Fruit fly (Drosophila melanogaster) whole organism, embryonic: ENCODE measurements around the gene BTBD9.

Experiments
- CG11398 ChIP-seq: fragments of 200-800 bp; sonication (Bioruptor generic); optimal IDR thresholded peaks from 2 replicates; lab custom pipeline; 2016; ENCODE audit warnings: missing biosample characterization, missing genetic modification characterization
- CG11695 ChIP-seq: fragments of 200-800 bp; sonication (Bioruptor generic); IDR thresholded peaks from 3 replicates; pipeline ENCODE4 v1.3.6; 2022; ENCODE audit warnings: missing biosample characterization, missing genetic modification characterization
- CG12299 ChIP-seq: fragments of 200-800 bp; sonication (Bioruptor generic); optimal IDR thresholded peaks from 2 replicates; lab custom pipeline; 2018; ENCODE audit warnings: missing biosample characterization, mild to moderate bottlenecking, missing genetic modification characterization
- CG12769 ChIP-seq: fragments of 200-800 bp; sonication (Bioruptor generic); optimal IDR thresholded peaks from 2 replicates; lab custom pipeline; 2019; ENCODE audit warnings: missing biosample characterization, mild to moderate bottlenecking, missing genetic modification characterization, moderate library complexity
- CG15601 ChIP-seq: fragments of 200-800 bp; sonication (Bioruptor generic); optimal IDR thresholded peaks from 3 replicates; lab custom pipeline; 2019; ENCODE audit warnings: missing biosample characterization, mild to moderate bottlenecking, missing genetic modification characterization, moderate library complexity
- CG15696 ChIP-seq: fragments of 200-800 bp; sonication (Bioruptor generic); optimal IDR thresholded peaks from 2 replicates; lab custom pipeline; 2019; ENCODE audit warnings: missing biosample characterization, mild to moderate bottlenecking, missing genetic modification characterization, moderate library complexity
- CG1602 ChIP-seq: fragments of 200-800 bp; sonication (Bioruptor generic); optimal IDR thresholded peaks from 3 replicates; lab custom pipeline; 2016; ENCODE audit warnings: missing biosample characterization, missing genetic modification characterization
- CG32772 ChIP-seq: fragments of 200-800 bp; sonication (Bioruptor generic); IDR thresholded peaks from 2 replicates; pipeline ENCODE4 v1.3.6; 2022; ENCODE audit warnings: missing biosample characterization, missing genetic modification characterization
- CG33557 ChIP-seq: fragments of 200-800 bp; sonication (Bioruptor generic); optimal IDR thresholded peaks from 2 replicates; lab custom pipeline; 2019; ENCODE audit warnings: missing biosample characterization, mild to moderate bottlenecking, missing genetic modification characterization, moderate library complexity
- CG3995 ChIP-seq: fragments of 200-800 bp; sonication (Bioruptor generic); optimal IDR thresholded peaks from 3 replicates; lab custom pipeline; 2016; ENCODE audit warnings: missing biosample characterization, missing genetic modification characterization
- CG6791 ChIP-seq: fragments of 200-800 bp; sonication (Bioruptor generic); IDR thresholded peaks from 3 replicates; pipeline ENCODE4 v1.3.6; 2022; ENCODE audit warnings: missing biosample characterization, missing genetic modification characterization; ENCODE audit not compliant: partially characterized antibody
- CG7987 ChIP-seq: fragments of 200-800 bp; sonication (Bioruptor generic); optimal IDR thresholded peaks from 2 replicates; lab custom pipeline; 2018; ENCODE audit warnings: missing biosample characterization, mild to moderate bottlenecking, missing genetic modification characterization, moderate library complexity
- CG9215 ChIP-seq: fragments of 200-800 bp; sonication (Bioruptor generic); IDR thresholded peaks from 2 replicates; pipeline ENCODE4 v1.3.6; 2022; ENCODE audit warnings: missing biosample characterization, missing genetic modification characterization
- CG9797 ChIP-seq: fragments of 200-800 bp; sonication (Bioruptor generic); optimal IDR thresholded peaks from 3 replicates; lab custom pipeline; 2018; ENCODE audit warnings: missing biosample characterization, mild to moderate bottlenecking, missing genetic modification characterization
- CG9817 ChIP-seq: fragments of 200-800 bp; sonication (Bioruptor generic); optimal IDR thresholded peaks from 2 replicates; lab custom pipeline; 2018; ENCODE audit warnings: missing biosample characterization, mild to moderate bottlenecking, missing genetic modification characterization, moderate library complexity
- CoRest ChIP-seq: fragments of 200-800 bp; sonication (Bioruptor generic); optimal IDR thresholded peaks from 3 replicates; lab custom pipeline; 2018; ENCODE audit warnings: missing biosample characterization, mild to moderate bottlenecking, missing genetic modification characterization, moderate library complexity
- CrebB ChIP-seq: fragments of 200-800 bp; sonication (Bioruptor generic); optimal IDR thresholded peaks from 3 replicates; lab custom pipeline; 2018; ENCODE audit warnings: missing biosample characterization, mild to moderate bottlenecking, missing genetic modification characterization
- H15 ChIP-seq: fragments of 200-800 bp; sonication (Bioruptor generic); IDR thresholded peaks from 3 replicates; pipeline ENCODE4 v1.3.6; 2022; ENCODE audit warnings: missing biosample characterization, missing genetic modification characterization
- H2.0 ChIP-seq: fragments of 200-800 bp; sonication (Bioruptor generic); IDR thresholded peaks from 2 replicates; pipeline ENCODE4 v1.3.6; 2022; ENCODE audit warnings: missing biosample characterization, missing genetic modification characterization
- Jarid2 ChIP-seq: fragments of 200-800 bp; sonication (Bioruptor generic); optimal IDR thresholded peaks from 3 replicates; lab custom pipeline; 2017; ENCODE audit warnings: mild to moderate bottlenecking, missing biosample characterization, missing genetic modification reagents, missing genetic modification characterization
- Lhr ChIP-seq: fragments of 200-800 bp; sonication (Bioruptor generic); optimal IDR thresholded peaks from 3 replicates; lab custom pipeline; 2017; ENCODE audit warnings: mild to moderate bottlenecking, missing biosample characterization, missing genetic modification reagents, missing genetic modification characterization
- Med ChIP-seq: fragments of 200-800 bp; sonication (Bioruptor generic); peaks from one replicate; lab custom pipeline; 2016; ENCODE audit warnings: missing biosample characterization, missing genetic modification characterization, mild to moderate bottlenecking, inconsistent platforms, moderate library complexity
- Rfx ChIP-seq: fragments of 200-800 bp; sonication (Bioruptor generic); IDR thresholded peaks from 2 replicates; pipeline ENCODE4 v1.3.6; 2022; ENCODE audit warnings: missing biosample characterization, missing genetic modification characterization
- Sox100B ChIP-seq: fragments of 200-800 bp; sonication (Bioruptor generic); optimal IDR thresholded peaks from 3 replicates; lab custom pipeline; 2018; ENCODE audit warnings: missing biosample characterization, mild to moderate bottlenecking, missing genetic modification characterization
- Vsx1 ChIP-seq: fragments of 200-800 bp; sonication (Bioruptor generic); optimal IDR thresholded peaks from 2 replicates; lab custom pipeline; 2017; ENCODE audit warnings: missing biosample characterization, mild to moderate bottlenecking, missing genetic modification characterization, missing genetic modification reagents
- ac ChIP-seq: fragments of 200-800 bp; sonication (Bioruptor generic); optimal IDR thresholded peaks from 3 replicates; lab custom pipeline; 2017; ENCODE audit warnings: missing biosample characterization, mild to moderate bottlenecking, missing genetic modification characterization
- az2 ChIP-seq: fragments of 200-800 bp; sonication (Bioruptor generic); optimal IDR thresholded peaks from 3 replicates; lab custom pipeline; 2016; ENCODE audit warnings: missing biosample characterization, missing genetic modification characterization
- bab2 ChIP-seq: fragments of 200-800 bp; sonication (Bioruptor generic); optimal IDR thresholded peaks from 2 replicates; lab custom pipeline; 2016; ENCODE audit warnings: missing biosample characterization, missing genetic modification characterization
- crol ChIP-seq: fragments of 200-800 bp; sonication (Bioruptor generic); IDR thresholded peaks from 2 replicates; pipeline ENCODE4 v1.3.6; 2022; ENCODE audit warnings: missing biosample characterization, missing genetic modification characterization
- dan ChIP-seq: fragments of 200-800 bp; sonication (Bioruptor generic); IDR thresholded peaks from 2 replicates; pipeline ENCODE4 v1.3.6; 2022; ENCODE audit warnings: missing biosample characterization, missing genetic modification characterization
- dm ChIP-seq: fragments of 200-800 bp; sonication (Bioruptor generic); optimal IDR thresholded peaks from 3 replicates; lab custom pipeline; 2016; ENCODE audit warnings: missing biosample characterization, missing genetic modification characterization
- en ChIP-seq: fragments of 200-800 bp; sonication (Bioruptor generic); optimal IDR thresholded peaks from 2 replicates; lab custom pipeline; 2016; ENCODE audit warnings: missing biosample characterization, missing genetic modification characterization
- ewg ChIP-seq: fragments of 200-800 bp; sonication (Bioruptor generic); optimal IDR thresholded peaks from 3 replicates; lab custom pipeline; 2017; ENCODE audit warnings: mild to moderate bottlenecking, missing biosample characterization, missing genetic modification reagents, missing genetic modification characterization
- ftz-f1 ChIP-seq: fragments of 200-800 bp; sonication (Bioruptor generic); optimal IDR thresholded peaks from 2 replicates; lab custom pipeline; 2016; ENCODE audit warnings: missing biosample characterization, missing genetic modification characterization
- gcm2 ChIP-seq: fragments of 200-800 bp; sonication (Bioruptor generic); optimal IDR thresholded peaks from 2 replicates; lab custom pipeline; 2016; ENCODE audit warnings: missing biosample characterization, missing genetic modification characterization
- gro ChIP-seq: fragments of 200-800 bp; sonication (Bioruptor generic); optimal IDR thresholded peaks from 2 replicates; lab custom pipeline; 2016; ENCODE audit warnings: missing biosample characterization, missing genetic modification characterization
- gt ChIP-seq: fragments of 200-800 bp; sonication (Bioruptor generic); IDR thresholded peaks from 2 replicates; pipeline ENCODE4 v1.3.6; 2022; ENCODE audit warnings: missing biosample characterization, missing genetic modification characterization
- lilli ChIP-seq: fragments of 200-800 bp; sonication (Bioruptor generic); optimal IDR thresholded peaks from 3 replicates; lab custom pipeline; 2016; ENCODE audit warnings: missing biosample characterization, missing genetic modification characterization
- nerfin-2 ChIP-seq: fragments of 200-800 bp; sonication (Bioruptor generic); IDR thresholded peaks from 2 replicates; pipeline ENCODE4 v1.3.6; 2022; ENCODE audit warnings: missing biosample characterization, missing genetic modification characterization; ENCODE audit not compliant: partially characterized antibody
- nmo ChIP-seq: fragments of 200-800 bp; sonication (Bioruptor generic); optimal IDR thresholded peaks from 2 replicates; lab custom pipeline; 2018; ENCODE audit warnings: missing biosample characterization, mild to moderate bottlenecking, missing genetic modification characterization, moderate library complexity
- nom ChIP-seq: fragments of 200-800 bp; sonication (Bioruptor generic); optimal IDR thresholded peaks from 2 replicates; lab custom pipeline; 2017; ENCODE audit warnings: missing biosample characterization, missing genetic modification characterization, mild to moderate bottlenecking, moderate library complexity, missing genetic modification reagents
- odd ChIP-seq: fragments of 200-800 bp; sonication (Bioruptor generic); optimal IDR thresholded peaks from 2 replicates; lab custom pipeline; 2017; ENCODE audit warnings: missing biosample characterization, mild to moderate bottlenecking, missing genetic modification characterization
- p53 ChIP-seq: fragments of 200-800 bp; sonication (Bioruptor generic); optimal IDR thresholded peaks from 2 replicates; lab custom pipeline; 2016; ENCODE audit warnings: missing biosample characterization, missing genetic modification characterization
- phol ChIP-seq: fragments of 200-800 bp; sonication (Bioruptor generic); optimal IDR thresholded peaks from 3 replicates; lab custom pipeline; 2018; ENCODE audit warnings: missing biosample characterization, mild to moderate bottlenecking, missing genetic modification characterization, moderate library complexity
- pum ChIP-seq: fragments of 200-800 bp; sonication (Bioruptor generic); optimal IDR thresholded peaks from 2 replicates; lab custom pipeline; 2016; ENCODE audit warnings: missing biosample characterization, missing genetic modification characterization
- sens ChIP-seq: fragments of 200-800 bp; sonication (Bioruptor generic); peaks from one replicate; lab custom pipeline; 2016; ENCODE audit warnings: missing biosample characterization, missing genetic modification characterization
- sima ChIP-seq: fragments of 200-800 bp; sonication (Bioruptor generic); optimal IDR thresholded peaks from 2 replicates; lab custom pipeline; 2016; ENCODE audit warnings: missing biosample characterization, missing genetic modification characterization
- slou ChIP-seq: fragments of 200-800 bp; sonication (Bioruptor generic); optimal IDR thresholded peaks from 3 replicates; lab custom pipeline; 2016; ENCODE audit warnings: missing biosample characterization, missing genetic modification characterization
- unpg ChIP-seq: fragments of 200-800 bp; sonication (Bioruptor generic); optimal IDR thresholded peaks from 3 replicates; lab custom pipeline; 2018; ENCODE audit warnings: missing biosample characterization, mild to moderate bottlenecking, missing genetic modification characterization, moderate library complexity
- wek ChIP-seq: fragments of 200-800 bp; sonication (Bioruptor generic); optimal IDR thresholded peaks from 3 replicates; lab custom pipeline; 2018; ENCODE audit warnings: missing biosample characterization, mild to moderate bottlenecking, missing genetic modification characterization, moderate library complexity
- wor ChIP-seq: fragments of 200-800 bp; sonication (Bioruptor generic); IDR thresholded peaks from 2 replicates; pipeline ENCODE4 v1.3.6; 2022; ENCODE audit warnings: missing biosample characterization, missing genetic modification characterization
- zf30C ChIP-seq: fragments of 200-800 bp; sonication (Bioruptor generic); optimal IDR thresholded peaks from 3 replicates; lab custom pipeline; 2018; ENCODE audit warnings: missing biosample characterization, mild to moderate bottlenecking, missing genetic modification characterization

BTBD9 gene

DNA sequence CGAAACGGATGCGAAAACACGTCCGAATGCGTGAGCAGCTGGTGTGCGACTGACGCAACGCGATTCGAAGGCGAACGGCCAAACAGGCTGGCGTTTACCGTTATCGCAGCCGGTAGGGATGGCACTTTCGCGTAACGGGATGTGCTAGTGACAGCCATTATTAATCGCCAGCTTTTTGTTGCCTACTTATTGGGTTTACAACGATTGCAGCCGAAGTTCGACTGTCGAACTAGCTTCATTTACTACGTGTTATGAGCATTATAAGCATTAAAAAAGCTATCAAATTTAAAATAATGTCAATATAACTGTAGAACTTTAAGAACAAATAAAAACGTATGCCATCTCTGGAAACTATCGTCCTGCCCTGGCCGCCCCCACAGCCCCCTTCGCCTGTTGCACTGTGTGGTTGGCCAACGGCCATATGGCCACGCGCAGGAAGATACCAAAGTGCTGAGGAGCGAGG is 10.7 kb upstream of the BTBD9 start, which contains the start of gene Rph (continued):
- no peak for TF ChIP-seq CG15696 (tag; lab: Kevin White, UChicago)
- TF ChIP-seq zf30C = no peak
- no peak for TF ChIP-seq CG15601 (tag; lab: Kevin White, UChicago)
- TF ChIP-seq unpg (GFP tag; lab: Kevin White, UChicago) = no peak
- no peak for TF ChIP-seq CG3995
- no peak for TF ChIP-seq CG1602 (GFP tag; lab: Kevin White, UChicago)
- no peak for TF ChIP-seq CG32772 (GFP tag; lab: Robert Waterston, UW)
- TF ChIP-seq nerfin-2 (GFP tag; lab: Robert Waterston, UW) = no peak
- no peak for TF ChIP-seq H15 (GFP tag; lab: Robert Waterston, UW)
- no peak for TF ChIP-seq CG12299
- TF ChIP-seq p53 (GFP tag; lab: Kevin White, UChicago) = no peak
- no peak for TF ChIP-seq dan
- no peak for TF ChIP-seq ftz-f1 (GFP tag; lab: Kevin White, UChicago)
- TF ChIP-seq Med = peak; percentile 81
- TF ChIP-seq gcm2 (GFP tag; lab: Kevin White, UChicago) = no peak
- no peak for TF ChIP-seq CG33557 (GFP tag; lab: Kevin White, UChicago)
- peak; percentile 14 for TF ChIP-seq CoRest (tag; lab: Kevin White, UChicago)
- no peak for TF ChIP-seq CG11398 (GFP tag; lab: Kevin White, UChicago)
- no peak for TF ChIP-seq sima (GFP tag; lab: Kevin White, UChicago)
- no peak for TF ChIP-seq CG11695 (GFP tag; lab: Robert Waterston, UW)
- peak; percentile 43 for TF ChIP-seq sens (GFP tag; lab: Kevin White, UChicago)
- TF ChIP-seq nom = no peak
- TF ChIP-seq wor (GFP tag; lab: Robert Waterston, UW) = no peak
- TF ChIP-seq Rfx (GFP tag; lab: Robert Waterston, UW) = 0 out of 2 replicates have a peak, but pooled peaks have one; percentile 17
- no peak for TF ChIP-seq CG9817 (tag; lab: Kevin White, UChicago)
- TF ChIP-seq lilli (GFP tag; lab: Kevin White, UChicago) = peak; percentile 13
- no peak for TF ChIP-seq Sox100B
- TF ChIP-seq crol (GFP tag; lab: Robert Waterston, UW) = peak; percentile 70
- no peak for TF ChIP-seq nmo (GFP tag; lab: Kevin White, UChicago)
- no peak for TF ChIP-seq en (GFP tag; lab: Kevin White, UChicago)
- TF ChIP-seq CG9797 (GFP tag; lab: Kevin White, UChicago) = no peak
- no peak for TF ChIP-seq ac (GFP tag; lab: Kevin White, UChicago)
- TF ChIP-seq pum = no peak
- TF ChIP-seq gt = no peak
- no peak for TF ChIP-seq H2.0
- TF ChIP-seq phol (tag; lab: Kevin White, UChicago) = peak; percentile 20
- TF ChIP-seq CG6791 (GFP tag; lab: Robert Waterston, UW) = no peak
- no peak for TF ChIP-seq Lhr
- no peak for TF ChIP-seq gro (GFP tag; lab: Kevin White, UChicago)
- peak; percentile 1 for TF ChIP-seq bab2 (GFP tag; lab: Kevin White, UChicago)
- no peak for TF ChIP-seq odd (GFP tag; lab: Kevin White, UChicago)
- no peak for TF ChIP-seq az2 (GFP tag; lab: Kevin White, UChicago)
- TF ChIP-seq wek (GFP tag; lab: Kevin White, UChicago) = no peak
- TF ChIP-seq CrebB (tag; lab: Kevin White, UChicago) = no peak
- TF ChIP-seq ewg = peak; percentile 42
- no peak for TF ChIP-seq Vsx1 (GFP tag; lab: Kevin White, UChicago)
- TF ChIP-seq dm (GFP tag; lab: Kevin White, UChicago) = no peak
- TF ChIP-seq CG9215 (GFP tag; lab: Robert Waterston, UW) = peak; percentile 39; the same call in 1 of the 2 replicates
- TF ChIP-seq CG7987 (GFP tag; lab: Kevin White, UChicago) = no peak
- TF ChIP-seq slou (GFP tag; lab: Kevin White, UChicago) = no peak
- TF ChIP-seq CG12769 (tag; lab: Kevin White, UChicago) = peak; percentile 23
- TF ChIP-seq Jarid2 (GFP tag; lab: Kevin White, UChicago) = no peak
